Fruit fly (Drosophila melanogaster) whole organism, embryonic: ENCODE results near the gene spd-2.

ENCODE experiments used
- CG11696 ChIP-seq: fragments of 200-800 bp; sonication (Bioruptor generic); IDR thresholded peaks from 2 replicates; pipeline ENCODE4 v1.3.6; 2022; ENCODE audit warnings: missing biosample characterization, missing genetic modification characterization
- CG12769 ChIP-seq: fragments of 200-800 bp; sonication (Bioruptor generic); optimal IDR thresholded peaks from 2 replicates; lab custom pipeline; 2019; ENCODE audit warnings: missing biosample characterization, mild to moderate bottlenecking, missing genetic modification characterization, moderate library complexity
- CG13123 ChIP-seq: fragments of 200-800 bp; sonication (Bioruptor generic); optimal IDR thresholded peaks from 2 replicates; lab custom pipeline; 2016; ENCODE audit warnings: missing biosample characterization, missing genetic modification characterization
- CG13624 ChIP-seq: fragments of 200-800 bp; sonication (Bioruptor generic); optimal IDR thresholded peaks from 2 replicates; lab custom pipeline; 2016; ENCODE audit warnings: missing biosample characterization, missing genetic modification characterization
- CG14710 ChIP-seq: fragments of 200-800 bp; sonication (Bioruptor generic); optimal IDR thresholded peaks from 3 replicates; lab custom pipeline; 2019; ENCODE audit warnings: missing biosample characterization, mild to moderate bottlenecking, missing genetic modification characterization, moderate library complexity
- CG15479 ChIP-seq: fragments of 200-800 bp; sonication (Bioruptor generic); optimal IDR thresholded peaks from 3 replicates; lab custom pipeline; 2019; ENCODE audit warnings: missing biosample characterization, mild to moderate bottlenecking, missing genetic modification characterization, moderate library complexity
- CG17186 ChIP-seq: fragments of 200-800 bp; sonication (Bioruptor generic); optimal IDR thresholded peaks from 3 replicates; lab custom pipeline; 2017; ENCODE audit warnings: missing biosample characterization, missing genetic modification reagents, missing genetic modification characterization
- CG18764 ChIP-seq: fragments of 200-800 bp; sonication (Bioruptor generic); optimal IDR thresholded peaks from 3 replicates; lab custom pipeline; 2016; ENCODE audit warnings: missing biosample characterization, missing genetic modification characterization
- CG2712 ChIP-seq: fragments of 200-800 bp; optimal IDR thresholded peaks from 3 replicates; lab custom pipeline; 2019; ENCODE audit warnings: missing biosample characterization, mild to moderate bottlenecking, missing genetic modification characterization, moderate library complexity
- CG2875 ChIP-seq: fragments of 200-800 bp; sonication (Bioruptor generic); optimal IDR thresholded peaks from 2 replicates; lab custom pipeline; 2017; ENCODE audit warnings: missing biosample characterization, mild to moderate bottlenecking, missing genetic modification characterization, missing genetic modification reagents
- CG2889 ChIP-seq: fragments of 200-800 bp; sonication (Bioruptor generic); IDR thresholded peaks from 3 replicates; pipeline ENCODE4 v1.3.6; 2022; ENCODE audit warnings: missing biosample characterization, missing genetic modification characterization
- CG3065 ChIP-seq: fragments of 200-800 bp; sonication (Bioruptor generic); optimal IDR thresholded peaks from 2 replicates; lab custom pipeline; 2016; ENCODE audit warnings: missing biosample characterization, missing genetic modification characterization
- CG32767 ChIP-seq: fragments of 200-800 bp; sonication (Bioruptor generic); IDR thresholded peaks from 2 replicates; pipeline ENCODE4 v1.3.6; 2022; ENCODE audit warnings: missing biosample characterization, missing genetic modification characterization
- CG3847 ChIP-seq: fragments of 200-800 bp; sonication (Bioruptor generic); IDR thresholded peaks from 2 replicates; pipeline ENCODE4 v1.3.6; 2022; ENCODE audit warnings: missing biosample characterization, missing genetic modification characterization
- CG4404 ChIP-seq: fragments of 200-800 bp; sonication (Bioruptor generic); IDR thresholded peaks from 2 replicates; pipeline ENCODE4 v1.3.6; 2022; ENCODE audit warnings: missing biosample characterization, missing genetic modification characterization
- CG4424 ChIP-seq: fragments of 200-800 bp; sonication (Bioruptor generic); optimal IDR thresholded peaks from 3 replicates; lab custom pipeline; 2016; ENCODE audit warnings: missing biosample characterization, missing genetic modification characterization
- CG4617 ChIP-seq: fragments of 200-800 bp; sonication (Bioruptor generic); optimal IDR thresholded peaks from 3 replicates; lab custom pipeline; 2016; ENCODE audit warnings: missing biosample characterization, missing genetic modification characterization, borderline replicate concordance
- CHES-1-like ChIP-seq: fragments of 200-800 bp; sonication (Bioruptor generic); optimal IDR thresholded peaks from 2 replicates; lab custom pipeline; 2016; ENCODE audit warnings: missing biosample characterization, missing genetic modification characterization
- CkIIα-i1 ChIP-seq: fragments of 200-800 bp; sonication (Bioruptor generic); IDR thresholded peaks from 2 replicates; pipeline ENCODE4 v1.3.6; 2022; ENCODE audit warnings: missing biosample characterization, missing genetic modification characterization
- Deaf1 ChIP-seq: fragments of 200-800 bp; optimal IDR thresholded peaks from 3 replicates; lab custom pipeline; 2019; ENCODE audit warnings: missing biosample characterization, mild to moderate bottlenecking, missing genetic modification characterization, moderate library complexity
- HLH3B ChIP-seq: fragments of 200-800 bp; sonication (Bioruptor generic); IDR thresholded peaks from 2 replicates; pipeline ENCODE4 v1.3.6; 2022; ENCODE audit warnings: missing biosample characterization, missing genetic modification characterization
- HLH54F ChIP-seq: fragments of 200-800 bp; sonication (Bioruptor generic); optimal IDR thresholded peaks from 3 replicates; lab custom pipeline; 2016; ENCODE audit warnings: missing biosample characterization, missing genetic modification characterization
- Kr ChIP-seq: fragments of 200-800 bp; sonication (Bioruptor generic); optimal IDR thresholded peaks from 2 replicates; lab custom pipeline; 2017; ENCODE audit warnings: missing biosample characterization, mild to moderate bottlenecking, missing genetic modification characterization
- MESR4 ChIP-seq: fragments of 200-800 bp; sonication (Bioruptor generic); optimal IDR thresholded peaks from 2 replicates; lab custom pipeline; 2018; ENCODE audit warnings: missing biosample characterization, mild to moderate bottlenecking, missing genetic modification characterization, moderate library complexity
- MTF-1 ChIP-seq: fragments of 200-800 bp; sonication (Bioruptor generic); optimal IDR thresholded peaks from 2 replicates; lab custom pipeline; 2018; ENCODE audit warnings: missing biosample characterization, mild to moderate bottlenecking, missing genetic modification characterization, borderline replicate concordance
- Myb ChIP-seq: fragments of 200-800 bp; sonication (Bioruptor generic); optimal IDR thresholded peaks from 2 replicates; lab custom pipeline; 2016; ENCODE audit warnings: missing biosample characterization, missing genetic modification characterization
- NC2β ChIP-seq: fragments of 200-800 bp; sonication (Bioruptor generic); optimal IDR thresholded peaks from 2 replicates; lab custom pipeline; 2016; ENCODE audit warnings: missing biosample characterization, missing genetic modification characterization
- Neu2 ChIP-seq: fragments of 200-800 bp; sonication (Bioruptor generic); optimal IDR thresholded peaks from 3 replicates; lab custom pipeline; 2016; ENCODE audit warnings: missing biosample characterization, missing genetic modification characterization, borderline replicate concordance
- NfI ChIP-seq: fragments of 200-800 bp; sonication (Bioruptor generic); optimal IDR thresholded peaks from 3 replicates; lab custom pipeline; 2018; ENCODE audit warnings: missing biosample characterization, mild to moderate bottlenecking, missing genetic modification characterization, moderate library complexity
- Pdp1 ChIP-seq, 2 experiments: fragments of 200-800 bp; sonication (Bioruptor generic); optimal IDR thresholded peaks; 3 replicates each; lab custom pipeline; 2016; ENCODE audit warnings: missing biosample characterization in 2 of 2, missing genetic modification characterization in 2 of 2, mild to moderate bottlenecking in 1 of 2, moderate library complexity in 1 of 2
- TFAM ChIP-seq: fragments of 200-800 bp; sonication (Bioruptor generic); optimal IDR thresholded peaks from 2 replicates; lab custom pipeline; 2017; ENCODE audit warnings: missing biosample characterization, missing genetic modification characterization, inconsistent platforms
- al ChIP-seq: fragments of 200-800 bp; sonication (Bioruptor generic); IDR thresholded peaks from 2 replicates; pipeline ENCODE4 v1.3.6; 2022; ENCODE audit warnings: missing biosample characterization, missing genetic modification characterization
- aop ChIP-seq: fragments of 200-800 bp; sonication (Bioruptor generic); IDR thresholded peaks from 2 replicates; pipeline ENCODE4 v1.3.6; 2022; ENCODE audit warnings: missing biosample characterization, missing genetic modification characterization
- dan ChIP-seq: fragments of 200-800 bp; sonication (Bioruptor generic); IDR thresholded peaks from 2 replicates; pipeline ENCODE4 v1.3.6; 2022; ENCODE audit warnings: missing biosample characterization, missing genetic modification characterization
- dm ChIP-seq: fragments of 200-800 bp; sonication (Bioruptor generic); optimal IDR thresholded peaks from 3 replicates; lab custom pipeline; 2016; ENCODE audit warnings: missing biosample characterization, missing genetic modification characterization
- dysf ChIP-seq: fragments of 200-800 bp; sonication (Bioruptor generic); IDR thresholded peaks from 3 replicates; pipeline ENCODE4 v1.3.6; 2022; ENCODE audit warnings: missing biosample characterization, missing genetic modification characterization
- fd3F ChIP-seq: fragments of 200-800 bp; sonication (Bioruptor generic); optimal IDR thresholded peaks from 2 replicates; lab custom pipeline; 2018; ENCODE audit warnings: missing biosample characterization, mild to moderate bottlenecking, missing genetic modification characterization, moderate library complexity
- fd96Cb ChIP-seq: fragments of 200-800 bp; sonication (Bioruptor generic); optimal IDR thresholded peaks from 2 replicates; lab custom pipeline; 2018; ENCODE audit warnings: missing biosample characterization, mild to moderate bottlenecking, missing genetic modification characterization, moderate library complexity
- gfzf ChIP-seq: fragments of 200-800 bp; sonication (Bioruptor generic); optimal IDR thresholded peaks from 2 replicates; lab custom pipeline; 2016; ENCODE audit warnings: missing biosample characterization, mild to moderate bottlenecking, missing genetic modification characterization, moderate library complexity
- hbn ChIP-seq: fragments of 200-800 bp; sonication (Bioruptor generic); IDR thresholded peaks from 2 replicates; pipeline ENCODE4 v1.3.6; 2022; ENCODE audit warnings: missing biosample characterization, missing genetic modification characterization; ENCODE audit not compliant: partially characterized antibody
- hkb ChIP-seq, 2 experiments: fragments of 200-800 bp in 1 of 2; fragments of >200 bp in 1 of 2; sonication (Bioruptor generic) in 1 of 2; IDR thresholded peaks in 1 of 2; optimal IDR thresholded peaks in 1 of 2; 2 replicates each; pipeline versions ENCODE4 v1.3.6 to Lab custom; 2017 to 2022; ENCODE audit warnings: missing biosample characterization in 1 of 2, missing genetic modification characterization in 1 of 2
- lola ChIP-seq, 3 experiments: fragments of >200 bp in 2 of 3; fragments of 200-800 bp in 1 of 3; sonication (Bioruptor generic) in 1 of 3; optimal IDR thresholded peaks; 2 replicates each; lab custom pipeline; 2017 to 2019; ENCODE audit warnings: missing biosample characterization in 3 of 3, missing genetic modification characterization in 3 of 3, mild to moderate bottlenecking in 1 of 3, moderate library complexity in 1 of 3
- onecut ChIP-seq: fragments of 200-800 bp; sonication (Bioruptor generic); IDR thresholded peaks from 2 replicates; pipeline ENCODE4 v1.3.6; 2022; ENCODE audit warnings: missing biosample characterization, missing genetic modification characterization
- psq ChIP-seq: fragments of 200-800 bp; sonication (Bioruptor generic); optimal IDR thresholded peaks from 2 replicates; lab custom pipeline; 2017; ENCODE audit warnings: missing biosample characterization, missing genetic modification characterization
- row ChIP-seq: fragments of 200-800 bp; sonication (Bioruptor generic); IDR thresholded peaks from 3 replicates; pipeline ENCODE4 v1.3.6; 2022; ENCODE audit warnings: missing biosample characterization, missing genetic modification characterization
- salm ChIP-seq: fragments of 200-800 bp; sonication (Bioruptor generic); optimal IDR thresholded peaks from 2 replicates; lab custom pipeline; 2018; ENCODE audit warnings: missing biosample characterization, mild to moderate bottlenecking, missing genetic modification characterization
- stwl ChIP-seq: fragments of 200-800 bp; sonication (Bioruptor generic); optimal IDR thresholded peaks from 3 replicates; lab custom pipeline; 2018; ENCODE audit warnings: missing biosample characterization, mild to moderate bottlenecking, missing genetic modification characterization, moderate library complexity
- tx ChIP-seq: fragments of 200-800 bp; sonication (Bioruptor generic); optimal IDR thresholded peaks from 2 replicates; lab custom pipeline; 2016; ENCODE audit warnings: missing biosample characterization, missing genetic modification characterization
- unpg ChIP-seq: fragments of 200-800 bp; sonication (Bioruptor generic); optimal IDR thresholded peaks from 3 replicates; lab custom pipeline; 2018; ENCODE audit warnings: missing biosample characterization, mild to moderate bottlenecking, missing genetic modification characterization, moderate library complexity
- usp ChIP-seq: fragments of >200 bp; optimal IDR thresholded peaks from 2 replicates; lab custom pipeline; 2017; ENCODE audit warnings: missing biosample characterization, missing genetic modification characterization
- wdn ChIP-seq: fragments of 200-800 bp; sonication (Bioruptor generic); IDR thresholded peaks from 2 replicates; pipeline ENCODE4 v1.3.6; 2022; ENCODE audit warnings: missing biosample characterization, missing genetic modification characterization

spd-2 gene

DNA sequence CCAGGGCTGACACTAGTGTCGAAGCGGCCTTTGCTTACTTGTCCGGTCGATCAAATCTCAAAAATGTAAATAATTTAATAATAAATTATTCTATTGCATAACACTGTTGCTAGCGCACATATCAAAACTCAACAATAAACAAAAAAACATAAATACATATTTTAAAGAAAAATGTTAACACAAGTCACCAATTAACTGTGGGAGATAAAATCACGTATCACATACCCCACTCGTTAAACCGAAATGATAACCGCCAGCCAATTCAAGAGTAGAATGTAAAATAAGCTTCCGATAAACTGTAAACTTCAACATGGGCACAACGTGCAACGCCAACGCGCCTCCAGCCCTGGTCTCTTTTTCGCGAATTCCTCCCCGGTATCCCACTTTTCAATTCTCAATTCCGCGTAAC lies 7.9 kb upstream of the spd-2 start, which contains the start of gene Arts (continued):
- no peak for TF ChIP-seq salm (tag; lab: Kevin White, UChicago)
- TF ChIP-seq CG12769 (tag; lab: Kevin White, UChicago), result no peak
- no peak for TF ChIP-seq NfI (GFP tag; lab: Kevin White, UChicago)
- TF ChIP-seq usp, result no peak
- no peak for TF ChIP-seq CG32767
- no peak for TF ChIP-seq psq (GFP tag; lab: Kevin White, UChicago)
- peak; percentile 51 for TF ChIP-seq CG14710
- peak in 1 of 3 experiments; percentile 45 for TF ChIP-seq lola (GFP tag; optimal IDR thresholded peaks at IDR 0.05; lab: Kevin White, UChicago)
- TF ChIP-seq dan, result no peak
- TF ChIP-seq fd3F, result no peak
- TF ChIP-seq row (GFP tag; lab: Robert Waterston, UW), result no peak
- TF ChIP-seq Pdp1 (GFP tag; optimal IDR thresholded peaks at IDR 0.05; lab: Kevin White, UChicago), result peak in 1 of 2 experiments; percentile 60
- no peak for TF ChIP-seq hbn (GFP tag; lab: Robert Waterston, UW)
- no peak for TF ChIP-seq Kr (GFP tag; lab: Kevin White, UChicago)
- TF ChIP-seq Deaf1 (tag; lab: Kevin White, UChicago), result no peak
- no peak for TF ChIP-seq CG3065 (GFP tag; lab: Kevin White, UChicago)
- TF ChIP-seq al (GFP tag; lab: Robert Waterston, UW), result no peak
- TF ChIP-seq NC2β, result no peak
- TF ChIP-seq fd96Cb (tag; lab: Kevin White, UChicago), result no peak
- TF ChIP-seq CG11696, result no peak
- peak; percentile 12 for TF ChIP-seq stwl (tag; lab: Kevin White, UChicago)
- no peak for TF ChIP-seq wdn (GFP tag; lab: Robert Waterston, UW)
- TF ChIP-seq Myb (GFP tag; lab: Kevin White, UChicago), result peak; percentile 60
- TF ChIP-seq CG3847 (GFP tag; lab: Robert Waterston, UW), result no peak
- no peak for TF ChIP-seq tx
- TF ChIP-seq gfzf (GFP tag; lab: Kevin White, UChicago), result peak; percentile 9
- peak; percentile 71 for TF ChIP-seq dm (GFP tag; lab: Kevin White, UChicago)
- no peak for TF ChIP-seq CG13123
- TF ChIP-seq HLH54F, result no peak
- no peak for TF ChIP-seq CG2875 (GFP tag; lab: Kevin White, UChicago)
- no peak for TF ChIP-seq hkb (optimal IDR thresholded peaks at IDR 0.05; lab: Kevin White, UChicago)
- no peak for TF ChIP-seq hkb (GFP tag; IDR thresholded peaks at IDR 0.05; lab: Robert Waterston, UW)
- no peak for TF ChIP-seq MESR4
- no peak for TF ChIP-seq CG2889 (GFP tag; lab: Robert Waterston, UW)
- no peak for TF ChIP-seq MTF-1
- no peak for TF ChIP-seq HLH3B
- TF ChIP-seq CG15479 (GFP tag; lab: Kevin White, UChicago), result no peak
- TF ChIP-seq CkIIα-i1, result no peak
- no peak for TF ChIP-seq onecut (GFP tag; lab: Robert Waterston, UW)
- TF ChIP-seq CG4617, result no peak
- peak; percentile 41 for TF ChIP-seq CG4424
- peak; percentile 12 for TF ChIP-seq unpg (GFP tag; lab: Kevin White, UChicago)
- TF ChIP-seq CG4404 (GFP tag; lab: Robert Waterston, UW), result no peak
- TF ChIP-seq Neu2 (GFP tag; lab: Kevin White, UChicago), result no peak
- no peak for TF ChIP-seq CHES-1-like (GFP tag; lab: Kevin White, UChicago)
- TF ChIP-seq CG18764, result peak; percentile 44
- TF ChIP-seq dysf (GFP tag; lab: Robert Waterston, UW), result no peak
- TF ChIP-seq TFAM (GFP tag; lab: Kevin White, UChicago), result no peak
- TF ChIP-seq CG13624, result no peak
- TF ChIP-seq CG2712 (tag; lab: Kevin White, UChicago), result peak; percentile 47
- peak; percentile 36 for TF ChIP-seq CG17186 (GFP tag; lab: Kevin White, UChicago)
- TF ChIP-seq aop (GFP tag; lab: Robert Waterston, UW), result no peak
